Worm (Caenorhabditis elegans): ENCODE results near the gene C18H7.1.

ce11 chrIV:603543-603942, 11.8 kb upstream of the C18H7.1 start, which contains the start of gene prmt-4:
- no peak for TF ChIP-seq ztf-26 (tag; optimal IDR thresholded peaks at IDR 0.05)
- no peak for TF ChIP-seq hmg-1.2 (GFP tag; IDR thresholded peaks at IDR 0.05)
- no peak for TF ChIP-seq die-1 (tag; optimal IDR thresholded peaks at IDR 0.05)
- no peak for TF ChIP-seq madf-8 (GFP tag; conservative IDR thresholded peaks at IDR 0.05)
- no peak for TF ChIP-seq ama-1 (optimal IDR thresholded peaks at IDR 0.05)
- no peak for TF ChIP-seq ama-1 (GFP tag; optimal IDR thresholded peaks at IDR 0.05)
- TF ChIP-seq pha-4 (tag; optimal IDR thresholded peaks at IDR 0.05), result no peak
- no peak for TF ChIP-seq ztf-25 (GFP tag; IDR thresholded peaks at IDR 0.05)
- TF ChIP-seq tbp1 (GFP tag; optimal IDR thresholded peaks at IDR 0.05), result no peak
- TF ChIP-seq ets-4 (GFP tag; optimal IDR thresholded peaks at IDR 0.05), result no peak
- TF ChIP-seq unc-62 (GFP tag; optimal IDR thresholded peaks at IDR 0.05), result no peak

Measured in whole organism, young adult.